Fruit fly (Drosophila melanogaster): ENCODE measurements around the gene Hs3st-B.

Hs3st-B gene

DNA sequence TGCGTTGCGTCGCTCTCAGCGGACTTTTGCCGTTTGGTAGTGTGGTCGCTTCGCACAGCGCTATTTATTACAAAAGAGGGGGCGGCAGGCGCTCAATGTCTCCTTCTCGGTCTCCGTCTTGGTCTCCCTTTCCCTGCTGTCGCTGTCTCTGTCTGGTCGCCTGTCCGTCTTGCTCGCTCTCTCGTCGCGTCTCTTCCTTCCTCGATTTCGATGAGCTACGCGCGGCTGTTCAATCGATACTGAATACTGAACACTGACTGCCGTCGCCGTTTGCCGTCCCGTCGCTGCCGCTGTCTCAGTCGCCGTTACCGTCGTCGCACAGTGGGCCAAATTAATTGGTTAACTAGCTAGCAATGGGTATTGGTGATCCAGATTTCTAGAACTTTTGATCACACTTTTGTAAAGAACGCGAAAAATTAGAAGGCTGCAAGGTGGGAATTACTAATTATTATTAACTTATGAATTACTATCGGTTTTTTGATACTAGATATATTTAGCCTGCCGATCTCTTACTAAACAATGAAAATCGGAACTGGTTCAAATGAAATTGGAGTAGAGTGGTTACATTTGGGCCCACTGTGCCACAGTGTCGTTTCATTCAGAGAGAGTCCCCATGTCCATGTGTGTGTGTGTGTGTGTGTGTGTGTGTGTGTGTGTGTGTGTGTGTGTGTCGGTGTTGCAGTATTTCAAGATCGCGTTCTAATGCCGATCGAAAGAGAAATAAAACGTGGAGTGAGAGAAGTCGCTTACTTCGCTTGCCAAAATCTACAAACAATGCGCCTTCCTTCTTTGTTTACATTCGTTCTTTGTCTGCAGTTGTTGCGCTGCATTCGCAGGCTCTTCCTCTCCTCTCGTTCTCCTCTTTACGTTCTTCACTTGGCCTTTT lies 49.7 kb downstream of the Hs3st-B start, which contains the start of gene CG8034:
Gene CG8034 (minus strand): TSS at position 264 of the 886 bp plus-strand sequence.
- TF ChIP-seq Dp (GFP tag; optimal IDR thresholded peaks at IDR 0.05) = peak; percentile 8
- peak; percentile 95 for TF ChIP-seq Hr3 (GFP tag; optimal IDR thresholded peaks at IDR 0.05)
- no peak for TF ChIP-seq gfzf (GFP tag; optimal IDR thresholded peaks at IDR 0.05)
- TF ChIP-seq maf-S (GFP tag; optimal IDR thresholded peaks at IDR 0.05) = peak; percentile 96
- TF ChIP-seq sr (GFP tag; IDR thresholded peaks at IDR 0.05) = peak; percentile 31; the same call in 1 of the 3 replicates
- peak; percentile 86 for TF ChIP-seq sima (GFP tag; optimal IDR thresholded peaks at IDR 0.05)
- peak; percentile 93 for TF ChIP-seq kay (GFP tag; optimal IDR thresholded peaks at IDR 0.05)
- peak; percentile 89 for TF ChIP-seq H2.0 (GFP tag; IDR thresholded peaks at IDR 0.05)
- TF ChIP-seq ATbp (GFP tag; optimal IDR thresholded peaks at IDR 0.05) = peak; percentile 93
- TF ChIP-seq C15 (GFP tag; IDR thresholded peaks at IDR 0.05) = peak; percentile 80; the same call in 1 of the 3 replicates
- TF ChIP-seq CG7556 (GFP tag; optimal IDR thresholded peaks at IDR 0.05) = peak; percentile 98
- TF ChIP-seq sqz (GFP tag; optimal IDR thresholded peaks at IDR 0.05) = peak; percentile 95
- peak; percentile 98 for TF ChIP-seq dysf (GFP tag; IDR thresholded peaks at IDR 0.05)
- peak; percentile 79 for TF ChIP-seq pros (GFP tag; optimal IDR thresholded peaks at IDR 0.05)
- peak; percentile 65; the same call in 1 of the 2 replicates for TF ChIP-seq CkIIα-i1 (GFP tag; IDR thresholded peaks at IDR 0.05)
- peak; percentile 96 for TF ChIP-seq CG9817 (tag; optimal IDR thresholded peaks at IDR 0.05)
- peak; percentile 92 for TF ChIP-seq CG8765 (GFP tag; IDR thresholded peaks at IDR 0.05)
- TF ChIP-seq pfk (GFP tag; optimal IDR thresholded peaks at IDR 0.05) = peak; percentile 39
- peak; percentile 97 for TF ChIP-seq PHDP (tag; optimal IDR thresholded peaks at IDR 0.05)
- TF ChIP-seq fu2 (GFP tag; optimal IDR thresholded peaks at IDR 0.05) = peak; percentile 93
- TF ChIP-seq CG31224 (GFP tag; IDR thresholded peaks at IDR 0.05) = peak; percentile 92
- TF ChIP-seq cas (GFP tag; IDR thresholded peaks at IDR 0.05) = peak; percentile 71
- TF ChIP-seq CG17328 (GFP tag; IDR thresholded peaks at IDR 0.05) = peak; percentile 83
- peak; percentile 97 for TF ChIP-seq CG4328 (GFP tag; optimal IDR thresholded peaks at IDR 0.05)
- peak; percentile 84 for TF ChIP-seq her (GFP tag; optimal IDR thresholded peaks at IDR 0.05)
- TF ChIP-seq chm (GFP tag; IDR thresholded peaks at IDR 0.05) = peak; percentile 79
- peak; percentile 97 for TF ChIP-seq Meics (GFP tag; optimal IDR thresholded peaks at IDR 0.05)
- TF ChIP-seq btn (GFP tag; optimal IDR thresholded peaks at IDR 0.05) = peak; percentile 82
- TF ChIP-seq Dref (GFP tag; IDR thresholded peaks at IDR 0.05) = peak; percentile 36; the same call in 1 of the 2 replicates
- peak; percentile 96 for TF ChIP-seq Drgx (GFP tag; IDR thresholded peaks at IDR 0.05)
- peak; percentile 97 for TF ChIP-seq CG13296 (GFP tag; optimal IDR thresholded peaks at IDR 0.05)
- peak; percentile 94 for TF ChIP-seq slp2 (GFP tag; optimal IDR thresholded peaks at IDR 0.05)
- TF ChIP-seq CG8281 (tag; optimal IDR thresholded peaks at IDR 0.05) = peak; percentile 89
- TF ChIP-seq CG1792 (GFP tag; optimal IDR thresholded peaks at IDR 0.05) = peak; percentile 83
- TF ChIP-seq lmd (GFP tag; IDR thresholded peaks at IDR 0.05) = peak; percentile 97
- peak; percentile 37 for TF ChIP-seq BEAF-32 (GFP tag; optimal IDR thresholded peaks at IDR 0.05)
- peak; percentile 92 for TF ChIP-seq salm (tag; optimal IDR thresholded peaks at IDR 0.05)
- peak; percentile 94 for TF ChIP-seq D19B (GFP tag; optimal IDR thresholded peaks at IDR 0.05)
- peak; percentile 86 for TF ChIP-seq ap (GFP tag; IDR thresholded peaks at IDR 0.05)
- peak; percentile 61 for TF ChIP-seq CG9797 (GFP tag; optimal IDR thresholded peaks at IDR 0.05)
- TF ChIP-seq CG2202 (tag; optimal IDR thresholded peaks at IDR 0.05) = peak; percentile 93
- peak; percentile 95 for TF ChIP-seq schlank (tag; optimal IDR thresholded peaks at IDR 0.05)
- TF ChIP-seq CG12769 (tag; optimal IDR thresholded peaks at IDR 0.05) = peak; percentile 96
- peak; percentile 80 for TF ChIP-seq E2f2 (GFP tag; IDR thresholded peaks at IDR 0.05)
- TF ChIP-seq Dll (GFP tag; IDR thresholded peaks at IDR 0.05; ENCODE audit: partially characterized antibody) = 0 out of 4 replicates have a peak, but pooled peaks have one; percentile 22
- peak; percentile 76 for TF ChIP-seq Elba2 (GFP tag; optimal IDR thresholded peaks at IDR 0.05)
- TF ChIP-seq oc (tag; optimal IDR thresholded peaks at IDR 0.05) = peak; percentile 93
- TF ChIP-seq so (GFP tag; IDR thresholded peaks at IDR 0.05) = peak; percentile 95
